Fruit fly (Drosophila melanogaster): ENCODE measurements around the gene CG8675.

DNA sequence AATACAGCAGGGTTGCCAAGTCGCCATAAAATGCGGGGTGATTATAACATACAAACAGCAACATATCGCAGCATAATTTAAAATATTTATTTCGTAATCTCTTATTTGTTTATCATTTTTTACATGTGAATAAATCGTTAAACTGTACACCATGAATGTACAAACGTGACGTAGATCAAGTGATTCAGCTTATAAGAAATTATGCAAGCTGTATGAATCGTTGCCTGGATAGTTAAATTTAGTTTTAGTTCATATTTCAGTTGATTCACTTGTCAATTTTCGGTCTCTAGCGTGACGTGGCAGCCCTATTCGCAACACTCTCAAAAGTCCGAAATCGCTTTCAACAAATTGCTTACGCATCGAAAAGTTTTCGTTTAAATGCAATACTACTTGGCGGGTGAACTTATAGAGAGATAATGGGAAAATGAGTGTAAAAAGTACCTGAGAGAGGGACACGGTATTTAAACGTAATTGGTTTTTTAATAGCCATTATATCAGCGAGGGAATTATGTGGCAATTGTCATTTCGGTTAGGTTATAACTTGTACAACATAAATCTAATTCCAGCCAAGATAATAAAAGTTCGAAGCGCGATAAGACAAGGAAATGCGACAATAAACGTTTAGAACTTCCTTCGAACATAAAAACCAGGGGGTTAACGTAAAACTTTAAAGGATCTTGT is 42.9 kb upstream of the CG8675 start:
- peak; percentile 77 for TF ChIP-seq HLH106 (tag; optimal IDR thresholded peaks at IDR 0.05)
- TF ChIP-seq br (GFP tag; optimal IDR thresholded peaks at IDR 0.05) = peak; percentile 77
- TF ChIP-seq Jra (GFP tag; optimal IDR thresholded peaks at IDR 0.05) = peak; percentile 15
- TF ChIP-seq woc (GFP tag; optimal IDR thresholded peaks at IDR 0.05) = no peak
- peak; percentile 0 for TF ChIP-seq sage (GFP tag; optimal IDR thresholded peaks at IDR 0.05)
- peak; percentile 75 for TF ChIP-seq h (GFP tag; optimal IDR thresholded peaks at IDR 0.05)
- peak; percentile 50 for TF ChIP-seq OdsH (GFP tag; optimal IDR thresholded peaks at IDR 0.05)
- TF ChIP-seq CrebA (GFP tag; optimal IDR thresholded peaks at IDR 0.05; ENCODE audit: borderline replicate concordance) = no peak
- TF ChIP-seq lola (GFP tag; optimal IDR thresholded peaks at IDR 0.05) = no peak
- TF ChIP-seq pan (optimal IDR thresholded peaks at IDR 0.05) = no peak
- no peak for TF ChIP-seq sv (GFP tag; optimal IDR thresholded peaks at IDR 0.05)
- no peak for TF ChIP-seq Vsx2 (GFP tag; optimal IDR thresholded peaks at IDR 0.05; ENCODE audit: partially characterized antibody)

All from whole organism, wandering third instar larva.